Worm (Caenorhabditis elegans) whole organism, young adult: ENCODE measurements around the gene ZK177.12.

Source experiments
- B0019.2 ChIP-seq: fragments of 200-800 bp; sonication (Bioruptor generic); conservative IDR thresholded peaks from 2 replicates; pipeline ENCODE4 v1.3.6; 2022; ENCODE audit warnings: missing genetic modification reagents, missing genetic modification characterization, missing compliant biosample characterization
- B0261.1 ChIP-seq: sonication (generic microtip); optimal IDR thresholded peaks from 2 replicates; lab custom pipeline; 2016; ENCODE audit warnings: mild to moderate bottlenecking, missing genetic modification characterization, moderate library complexity, missing compliant biosample characterization
- F33H1.4 ChIP-seq: fragments of 200-800 bp; sonication (Bioruptor generic); IDR thresholded peaks from 2 replicates; pipeline ENCODE4 v1.3.6; 2022; ENCODE audit warnings: missing genetic modification reagents, missing genetic modification characterization, missing compliant biosample characterization
- K12H6.12 ChIP-seq: fragments of 200-800 bp; sonication (Bioruptor generic); optimal IDR thresholded peaks from 2 replicates; lab custom pipeline; 2018; ENCODE audit warnings: mild to moderate bottlenecking, missing genetic modification characterization, missing compliant biosample characterization
- ZK185.1 ChIP-seq: sonication (generic microtip); optimal IDR thresholded peaks from 2 replicates; lab custom pipeline; 2016; ENCODE audit warnings: mild to moderate bottlenecking, missing genetic modification characterization, missing compliant biosample characterization; ENCODE audit not compliant: poor library complexity, severe bottlenecking
- akir-1 ChIP-seq: fragments of 200-800 bp; sonication (Bioruptor generic); optimal IDR thresholded peaks from 2 replicates; lab custom pipeline; 2018; ENCODE audit warnings: mild to moderate bottlenecking, missing genetic modification characterization, moderate library complexity, missing compliant biosample characterization
- aptf-2 ChIP-seq: fragments of 200-800 bp; sonication (Bioruptor generic); conservative IDR thresholded peaks from 2 replicates; pipeline ENCODE4 v1.3.6; 2022; ENCODE audit warnings: missing genetic modification reagents, missing genetic modification characterization, missing compliant biosample characterization
- atf-7 ChIP-seq: sonication (generic microtip); optimal IDR thresholded peaks from 2 replicates; lab custom pipeline; 2017; ENCODE audit warnings: mild to moderate bottlenecking, missing genetic modification characterization, missing compliant biosample characterization
- athp-1 ChIP-seq: sonication (generic microtip); optimal IDR thresholded peaks from 2 replicates; lab custom pipeline; 2017; ENCODE audit warnings: mild to moderate bottlenecking, missing genetic modification characterization, missing compliant biosample characterization
- attf-5 ChIP-seq: fragments of 200-800 bp; sonication (Bioruptor generic); optimal IDR thresholded peaks from 2 replicates; lab custom pipeline; 2018; ENCODE audit warnings: mild to moderate bottlenecking, missing genetic modification characterization, missing compliant biosample characterization
- cebp-1 ChIP-seq, 2 experiments: fragments of 200-800 bp in 1 of 2; sonication (Bioruptor generic) in 1 of 2; sonication (generic microtip) in 1 of 2; IDR thresholded peaks in 1 of 2; optimal IDR thresholded peaks in 1 of 2; 2 replicates each; pipeline versions ENCODE4 v1.3.6 to Lab custom; 2017 to 2022; ENCODE audit warnings: missing compliant biosample characterization in 2 of 2, missing genetic modification characterization in 2 of 2, mild to moderate bottlenecking in 1 of 2, missing genetic modification reagents in 1 of 2, moderate library complexity in 1 of 2
- cebp-2 ChIP-seq: fragments of 200-800 bp; sonication (Bioruptor generic); IDR thresholded peaks from 2 replicates; pipeline ENCODE4 v1.3.6; 2022; ENCODE audit warnings: missing genetic modification characterization, missing compliant biosample characterization
- ceh-58 ChIP-seq: fragments of 200-800 bp; sonication (Bioruptor generic); IDR thresholded peaks from 2 replicates; pipeline ENCODE4 v1.3.6; 2022; ENCODE audit warnings: missing genetic modification characterization, missing compliant biosample characterization
- dox-1 ChIP-seq: fragments of 200-800 bp; sonication (Bioruptor generic); IDR thresholded peaks from 2 replicates; pipeline ENCODE4 v1.3.6; 2022; ENCODE audit warnings: missing genetic modification reagents, missing genetic modification characterization, missing compliant biosample characterization
- dpff-1 ChIP-seq: sonication (generic microtip); optimal IDR thresholded peaks from 2 replicates; lab custom pipeline; 2017; ENCODE audit warnings: mild to moderate bottlenecking, missing genetic modification characterization, missing compliant biosample characterization
- egrh-3 ChIP-seq: fragments of 200-800 bp; sonication (Bioruptor generic); IDR thresholded peaks from 2 replicates; pipeline ENCODE4 v1.3.6; 2022; ENCODE audit warnings: missing genetic modification reagents, missing genetic modification characterization, missing compliant biosample characterization
- him-1 ChIP-seq: sonication (generic microtip); optimal IDR thresholded peaks from 2 replicates; lab custom pipeline; 2016; ENCODE audit warnings: missing genotype, missing genetic modification reagents, missing genetic modification characterization, missing compliant biosample characterization
- hmg-1.2 ChIP-seq: fragments of 200-800 bp; sonication (Bioruptor generic); IDR thresholded peaks from 2 replicates; pipeline ENCODE4 v1.3.6; 2022; ENCODE audit warnings: missing genetic modification reagents, missing genetic modification characterization, missing compliant biosample characterization
- hmg-20 ChIP-seq: fragments of 200-800 bp; sonication (Bioruptor generic); IDR thresholded peaks from 2 replicates; pipeline ENCODE4 v1.3.6; 2022; ENCODE audit warnings: missing genetic modification reagents, missing genetic modification characterization, missing compliant biosample characterization
- lin-35 ChIP-seq, 3 experiments: fragments of 150-350 bp in 2 of 3; sonication (generic microtip) in 1 of 3; optimal IDR thresholded peaks; 2 replicates each; lab custom pipeline; 2014 to 2018; ENCODE audit warnings: missing biosample characterization in 3 of 3, missing genetic modification characterization in 3 of 3, missing genetic modification reagents in 3 of 3
- lin-40 ChIP-seq: sonication (generic microtip); optimal IDR thresholded peaks from 2 replicates; lab custom pipeline; 2016; ENCODE audit warnings: missing genetic modification characterization, mild to moderate bottlenecking, missing compliant biosample characterization, missing genotype, missing genetic modification reagents
- lin-54 ChIP-seq: fragments of 200-800 bp; sonication (Bioruptor generic); optimal IDR thresholded peaks from 2 replicates; lab custom pipeline; 2018; ENCODE audit warnings: mild to moderate bottlenecking, missing genetic modification characterization, missing compliant biosample characterization
- lir-1 ChIP-seq: fragments of 200-800 bp; sonication (Bioruptor generic); conservative IDR thresholded peaks from 2 replicates; pipeline ENCODE4 v1.3.6; 2022; ENCODE audit warnings: missing genetic modification reagents, missing genetic modification characterization, missing compliant biosample characterization
- lsl-1 ChIP-seq: fragments of 200-800 bp; sonication (Bioruptor generic); optimal IDR thresholded peaks from 2 replicates; lab custom pipeline; 2018; ENCODE audit warnings: mild to moderate bottlenecking, missing genetic modification characterization, moderate library complexity, missing compliant biosample characterization
- madf-6 ChIP-seq: fragments of 200-800 bp; sonication (Bioruptor generic); IDR thresholded peaks from 2 replicates; pipeline ENCODE4 v1.3.6; 2022; ENCODE audit warnings: missing genetic modification reagents, missing genetic modification characterization, missing compliant biosample characterization
- madf-8 ChIP-seq: fragments of 200-800 bp; sonication (Bioruptor generic); conservative IDR thresholded peaks from 2 replicates; pipeline ENCODE4 v1.3.6; 2022; ENCODE audit warnings: missing genetic modification reagents, missing genetic modification characterization, missing compliant biosample characterization
- mcd-1 ChIP-seq: fragments of 200-800 bp; sonication (Bioruptor generic); IDR thresholded peaks from 2 replicates; pipeline ENCODE4 v1.3.6; 2022; ENCODE audit warnings: missing genetic modification reagents, missing genetic modification characterization, missing compliant biosample characterization
- nfya-2 ChIP-seq: fragments of 200-800 bp; sonication (Bioruptor generic); IDR thresholded peaks from 2 replicates; pipeline ENCODE4 v1.3.6; 2022; ENCODE audit warnings: missing genetic modification reagents, missing genetic modification characterization, missing compliant biosample characterization
- nfyb-1 ChIP-seq: fragments of 200-800 bp; sonication (Bioruptor generic); IDR thresholded peaks from 2 replicates; pipeline ENCODE4 v1.3.6; 2022; ENCODE audit warnings: missing genetic modification reagents, missing genetic modification characterization, missing compliant biosample characterization
- rec-8 ChIP-seq, 2 experiments: sonication (generic microtip); optimal IDR thresholded peaks; 2 replicates each; lab custom pipeline; 2016; ENCODE audit warnings: mild to moderate bottlenecking in 2 of 2, missing genetic modification characterization in 2 of 2, missing genetic modification reagents in 2 of 2, missing genotype in 2 of 2, missing biosample characterization in 1 of 2, missing compliant biosample characterization in 1 of 2, moderate library complexity in 1 of 2
- snpc-1.1 ChIP-seq: sonication (generic microtip); optimal IDR thresholded peaks from 2 replicates; lab custom pipeline; 2017; ENCODE audit warnings: missing genetic modification characterization, mild to moderate bottlenecking, missing compliant biosample characterization, antibody characterized with exemption, moderate library complexity, missing genotype, missing genetic modification reagents; ENCODE audit not compliant: insufficient read depth
- snpc-4 ChIP-seq, 5 experiments: fragments of 150-350 bp in 1 of 5; sonication (generic microtip) in 4 of 5; optimal IDR thresholded peaks; 2 replicates each; lab custom pipeline; 2014 to 2018; ENCODE audit warnings: missing genetic modification characterization in 5 of 5, missing biosample characterization in 3 of 5, antibody characterized with exemption in 2 of 5, mild to moderate bottlenecking in 2 of 5, missing compliant biosample characterization in 2 of 5, missing genotype in 2 of 5, moderate library complexity in 2 of 5, missing genetic modification reagents in 1 of 5
- unc-130 ChIP-seq: sonication (generic microtip); optimal IDR thresholded peaks from 2 replicates; lab custom pipeline; 2016; ENCODE audit warnings: missing genetic modification reagents, missing genetic modification characterization, missing compliant biosample characterization
- unc-62 ChIP-seq: fragments of 150-350 bp; optimal IDR thresholded peaks from 2 replicates; lab custom pipeline; 2014; ENCODE audit warnings: missing biosample characterization, missing genetic modification reagents, missing genetic modification characterization
- xnd-1 ChIP-seq: sonication (generic microtip); optimal IDR thresholded peaks from 2 replicates; lab custom pipeline; 2016; ENCODE audit warnings: missing genotype, missing genetic modification reagents, missing genetic modification characterization, missing compliant biosample characterization
- zfh-2 ChIP-seq: fragments of 200-800 bp; sonication (Bioruptor generic); conservative IDR thresholded peaks from 2 replicates; pipeline ENCODE4 v1.3.6; 2022; ENCODE audit warnings: missing genetic modification reagents, missing genetic modification characterization, missing compliant biosample characterization
- zim-3 ChIP-seq: sonication (generic microtip); optimal IDR thresholded peaks from 2 replicates; lab custom pipeline; 2017; ENCODE audit warnings: mild to moderate bottlenecking, missing genetic modification characterization, moderate library complexity, missing compliant biosample characterization
- ztf-25 ChIP-seq: fragments of 200-800 bp; sonication (Bioruptor generic); IDR thresholded peaks from 2 replicates; pipeline ENCODE4 v1.3.6; 2022; ENCODE audit warnings: missing genetic modification reagents, missing genetic modification characterization, missing compliant biosample characterization
- ztf-28 ChIP-seq: fragments of 200-800 bp; sonication (Bioruptor generic); IDR thresholded peaks from 2 replicates; pipeline ENCODE4 v1.3.6; 2022; ENCODE audit warnings: missing genetic modification reagents, missing genetic modification characterization, missing compliant biosample characterization

The ZK177.12 gene

DNA sequence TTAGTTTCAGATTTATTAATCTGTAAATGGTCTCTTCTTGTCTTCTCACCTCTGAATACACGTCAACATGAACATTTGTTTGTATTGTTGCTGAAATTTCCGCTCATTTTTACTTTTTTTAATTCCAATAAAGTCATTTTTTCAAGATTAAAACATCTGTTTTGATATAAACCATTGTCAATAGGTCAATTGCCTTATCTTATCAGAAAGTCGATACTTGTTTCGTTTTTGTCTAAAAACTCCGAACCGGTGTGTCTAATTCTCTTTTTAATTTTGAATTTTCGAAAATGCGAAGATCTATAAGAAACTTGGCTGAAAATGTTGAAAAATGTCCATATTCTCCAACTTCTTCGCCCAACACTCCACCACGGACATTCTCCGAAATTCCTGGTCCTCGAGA is 17.8 kb upstream of the ZK177.12 start, which contains the start of gene cyp-44A1:
Gene cyp-44A1, plus strand, starts transcription at position 285 of the 400 bp plus-strand sequence.
- no peak for TF ChIP-seq nfyb-1 (GFP tag; lab: Robert Waterston, UW)
- TF ChIP-seq lin-40 (tag; lab: Kevin White, UChicago) = no peak
- TF ChIP-seq hmg-20 (GFP tag; lab: Robert Waterston, UW) = no peak
- TF ChIP-seq snpc-1.1 (tag; lab: Kevin White, UChicago) = no peak
- TF ChIP-seq egrh-3 = no peak
- TF ChIP-seq hmg-1.2 (GFP tag; lab: Robert Waterston, UW) = no peak
- no peak for TF ChIP-seq zim-3 (tag; lab: Kevin White, UChicago)
- no peak for TF ChIP-seq dpff-1 (tag; lab: Kevin White, UChicago)
- TF ChIP-seq cebp-1 (GFP tag; IDR thresholded peaks at IDR 0.05; lab: Robert Waterston, UW) = no peak
- TF ChIP-seq cebp-1 (tag; optimal IDR thresholded peaks at IDR 0.05; lab: Kevin White, UChicago) = no peak
- TF ChIP-seq cebp-2 = no peak
- TF ChIP-seq zfh-2 = no peak
- TF ChIP-seq akir-1 = no peak
- TF ChIP-seq snpc-4 (GFP tag; optimal IDR thresholded peaks at IDR 0.05; lab: Kevin White, UChicago) = no peak
- TF ChIP-seq snpc-4 (tag; optimal IDR thresholded peaks at IDR 0.05; lab: Kevin White, UChicago) = no peak
- TF ChIP-seq nfya-2 = no peak

DNA sequence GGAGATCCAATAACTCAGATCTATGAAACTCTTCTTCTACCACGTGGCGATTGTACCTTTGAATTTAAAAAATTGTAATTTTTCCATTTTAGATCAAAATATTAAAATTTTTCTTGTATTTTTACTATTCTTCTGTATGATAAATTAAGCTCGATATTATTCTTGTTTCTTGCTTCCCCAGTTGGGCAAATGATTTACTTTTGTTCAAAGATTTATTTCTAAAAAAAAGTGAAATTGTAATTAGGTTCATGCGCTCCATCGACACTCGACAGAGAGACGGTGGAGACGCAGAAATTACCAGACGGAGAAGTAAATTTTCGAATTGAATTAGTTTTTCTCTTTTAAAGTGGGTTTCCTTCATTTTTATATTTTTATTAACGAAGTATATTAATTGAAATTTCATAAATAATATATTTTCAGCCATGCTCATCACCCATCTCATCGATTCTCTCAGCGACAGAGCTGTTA is 15.7 kb upstream of the ZK177.12 start, which contains the start of gene npp-24:
Gene npp-24, plus strand, starts transcription at position 51 of the 468 bp plus-strand sequence.
- TF ChIP-seq lin-35 (GFP tag; optimal IDR thresholded peaks at IDR 0.05; lab: Kevin White, UChicago) = peak in 1 of 3 experiments; percentile 43
- no peak for TF ChIP-seq lin-40 (tag; lab: Kevin White, UChicago)

DNA sequence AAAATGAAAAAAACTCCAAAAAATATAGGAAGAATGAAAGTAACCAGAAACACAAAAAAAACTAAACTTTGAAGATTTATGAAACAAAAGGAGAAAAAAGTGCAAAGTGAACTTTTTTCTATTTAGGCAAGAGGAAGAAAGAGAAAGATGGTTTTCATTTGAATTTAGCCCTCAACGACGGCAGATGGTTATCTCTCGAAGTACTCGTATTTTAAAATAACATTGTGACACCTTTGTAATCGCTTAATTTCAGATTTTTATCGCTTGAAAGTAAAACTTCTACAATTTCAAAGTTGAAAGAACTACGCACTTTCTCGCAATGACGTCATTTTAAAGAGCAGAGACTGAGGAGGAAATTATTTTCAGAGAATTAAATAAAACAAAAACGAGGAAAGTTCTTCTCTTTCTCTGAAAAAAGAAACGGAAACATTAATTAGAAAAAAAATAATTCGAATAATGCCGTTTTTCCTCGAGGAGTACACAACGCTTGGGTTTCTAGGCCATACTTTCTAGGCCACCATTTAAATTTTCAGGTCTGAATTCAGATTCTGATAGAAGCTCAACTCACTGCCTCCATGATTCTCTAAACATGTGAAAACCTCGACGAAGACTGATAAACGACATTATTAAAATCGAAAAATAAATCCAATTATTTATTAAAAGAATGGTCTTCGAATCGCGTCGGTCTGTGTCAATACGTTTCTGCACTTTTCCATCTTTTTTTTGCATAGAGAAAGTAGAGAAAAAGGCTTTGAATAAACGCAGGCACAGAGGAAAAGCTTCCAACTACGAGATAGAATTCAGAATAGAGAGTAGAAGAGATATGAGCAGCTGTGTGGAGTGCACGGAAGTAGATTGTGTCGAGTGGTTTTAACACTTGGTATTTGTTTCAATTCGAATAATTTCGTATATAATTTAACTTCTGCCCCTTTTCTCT is 9.8 kb upstream of the ZK177.12 start:
- TF ChIP-seq him-1 (tag; lab: Kevin White, UChicago) (peak; percentile 50), ZK185.1 (tag; lab: Kevin White, UChicago) (peak; percentile 65), unc-62 (GFP tag; lab: Kevin White, UChicago) (no peak), rec-8 (tag; optimal IDR thresholded peaks at IDR 0.05; lab: Kevin White, UChicago) (peak in 1 of 2 experiments; percentile 24), attf-5 (GFP tag; lab: Kevin White, UChicago) (peak; percentile 1), dox-1 (GFP tag; lab: Robert Waterston, UW) (0 out of 2 replicates have a peak, but pooled peaks have one; percentile 39), mcd-1 (GFP tag; lab: Robert Waterston, UW) (peak; percentile 41), unc-130 (GFP tag; lab: Kevin White, UChicago) (peak; percentile 57), aptf-2 (GFP tag; lab: Robert Waterston, UW) (0 out of 2 replicates have a peak, but pooled peaks have one; percentile 38), atf-7 (peak; percentile 16), ceh-58 (GFP tag; lab: Robert Waterston, UW) (no peak), ztf-28 (0 out of 2 replicates have a peak, but pooled peaks have one; percentile 22), madf-8 (peak; percentile 88), athp-1 (no peak), lir-1 (GFP tag; lab: Robert Waterston, UW) (no peak), ztf-25 (no peak), F33H1.4 (GFP tag; lab: Robert Waterston, UW) (peak; percentile 42), K12H6.12 (tag; lab: Kevin White, UChicago) (peak; percentile 7), lsl-1 (peak; percentile 45), madf-6 (GFP tag; lab: Robert Waterston, UW) (peak; percentile 90), B0019.2 (GFP tag; lab: Robert Waterston, UW) (no peak), xnd-1 (peak; percentile 76), B0261.1 (no peak), lin-54 (peak; percentile 4), snpc-4 (GFP tag; optimal IDR thresholded peaks at IDR 0.05; lab: Kevin White, UChicago) (no peak), snpc-4 (tag; optimal IDR thresholded peaks at IDR 0.05; lab: Kevin White, UChicago) (peak in 1 of 4 experiments; percentile 13), lin-35 (GFP tag; optimal IDR thresholded peaks at IDR 0.05; lab: Kevin White, UChicago) (peak in 1 of 3 experiments; percentile 13)
- TF ChIP-seq, all 124 proteins: peak for 19
